Worm (Caenorhabditis elegans) whole organism, L4 larva: ENCODE results near the gene C30B5.2.

Experiments used
- Y48G9A.11 ChIP-seq: fragments of 200-800 bp; sonication (Bioruptor generic); IDR thresholded peaks from 2 replicates; pipeline ENCODE4 v1.3.6; 2022; ENCODE audit warnings: missing genetic modification reagents, missing genetic modification characterization, missing compliant biosample characterization
- ama-1 ChIP-seq: fragments of 150-350 bp; optimal IDR thresholded peaks from 2 replicates; lab custom pipeline; 2014; ENCODE audit warnings: inconsistent platforms, mixed read lengths
- ctbp-1 ChIP-seq: fragments of 200-800 bp; sonication (Bioruptor generic); IDR thresholded peaks from 2 replicates; pipeline ENCODE4 v1.3.6; 2022; ENCODE audit warnings: missing genetic modification reagents, missing genetic modification characterization, missing compliant biosample characterization
- dpl-1 ChIP-seq: fragments of 150-350 bp; optimal IDR thresholded peaks from 2 replicates; lab custom pipeline; 2014; ENCODE audit warnings: missing biosample characterization, missing genetic modification reagents, missing genetic modification characterization
- egl-27 ChIP-seq: sonication (generic microtip); optimal IDR thresholded peaks from 3 replicates; lab custom pipeline; 2017; ENCODE audit warnings: missing biosample characterization, missing genetic modification reagents, missing genetic modification characterization
- hif-1 ChIP-seq, 2 experiments: sonication (generic microtip); optimal IDR thresholded peaks; 2 replicates each; lab custom pipeline; 2016 to 2017; ENCODE audit warnings: missing compliant biosample characterization in 2 of 2, missing genetic modification characterization in 2 of 2, missing genetic modification reagents in 2 of 2, missing genotype in 2 of 2, mild to moderate bottlenecking in 1 of 2
- jun-1 ChIP-seq: fragments of 150-350 bp; optimal IDR thresholded peaks from 2 replicates; lab custom pipeline; 2014; ENCODE audit warnings: missing biosample characterization, missing genetic modification reagents, missing genetic modification characterization
- mes-2 ChIP-seq: sonication (generic microtip); optimal IDR thresholded peaks from 2 replicates; lab custom pipeline; 2016; ENCODE audit warnings: missing genotype, mild to moderate bottlenecking, missing genetic modification characterization, missing compliant biosample characterization; ENCODE audit not compliant: poor library complexity, severe bottlenecking
- mxl-3 ChIP-seq: fragments of 200-800 bp; sonication (Bioruptor generic); optimal IDR thresholded peaks from 2 replicates; lab custom pipeline; 2018; ENCODE audit warnings: mild to moderate bottlenecking, missing genetic modification characterization, missing compliant biosample characterization
- php-3 ChIP-seq: fragments of 200-800 bp; sonication (Bioruptor generic); IDR thresholded peaks from 2 replicates; pipeline ENCODE4 v1.3.6; 2022; ENCODE audit warnings: missing genetic modification reagents, missing genetic modification characterization, missing compliant biosample characterization
- unc-130 ChIP-seq: sonication (generic microtip); optimal IDR thresholded peaks from 2 replicates; lab custom pipeline; 2016; ENCODE audit warnings: missing genetic modification reagents, missing genetic modification characterization, missing compliant biosample characterization
- zag-1 ChIP-seq: fragments of 150-350 bp; optimal IDR thresholded peaks from 2 replicates; lab custom pipeline; 2014; ENCODE audit warnings: missing biosample characterization, missing genetic modification characterization

DNA sequence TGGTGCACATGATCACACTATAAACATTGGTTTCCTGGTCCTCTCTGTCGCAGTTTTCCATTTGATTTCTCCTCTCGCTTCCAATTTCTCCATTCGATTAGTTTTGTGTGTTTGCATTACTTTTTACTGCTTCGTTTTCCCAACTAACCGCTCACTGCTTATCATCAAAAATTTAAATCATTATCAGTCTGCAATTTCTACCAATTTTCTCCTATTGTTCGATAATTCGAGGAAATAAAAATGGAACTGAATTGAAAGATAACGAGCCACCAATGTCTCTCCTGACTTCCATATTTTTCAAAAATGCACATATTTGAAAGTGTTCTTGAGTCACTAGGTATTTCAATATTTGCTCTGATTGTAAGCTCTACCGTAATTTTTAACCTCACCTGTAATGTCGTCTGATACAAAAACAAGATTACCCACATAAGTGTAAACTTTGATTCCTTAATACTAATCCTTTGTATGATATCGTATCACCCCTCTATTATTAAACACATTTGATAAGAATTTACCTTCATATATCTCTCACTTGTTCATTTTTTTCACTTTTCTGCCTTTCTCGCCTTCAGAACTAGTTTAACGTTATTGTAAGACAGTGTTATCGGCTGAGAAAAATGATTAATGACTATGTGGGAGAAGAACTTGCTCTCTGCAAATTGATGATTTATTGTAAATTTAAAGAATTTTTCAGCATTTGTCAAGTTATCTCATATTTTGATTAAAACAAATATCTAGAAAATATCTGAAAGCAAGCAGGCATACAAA, 18.8 kb upstream of the C30B5.2 start:
- TF ChIP-seq zag-1 (no peak), ctbp-1 (GFP tag; lab: Robert Waterston, UW) (no peak), mes-2 (tag; lab: Kevin White, UChicago) (no peak), jun-1 (tag; lab: Kevin White, UChicago) (no peak), egl-27 (tag; lab: Kevin White, UChicago) (no peak), unc-130 (GFP tag; lab: Kevin White, UChicago) (no peak), ama-1 (no peak), dpl-1 (GFP tag; lab: Kevin White, UChicago) (no peak), php-3 (no peak), mxl-3 (GFP tag; lab: Kevin White, UChicago) (no peak), hif-1 (tag; optimal IDR thresholded peaks at IDR 0.05; lab: Kevin White, UChicago) (no peak), Y48G9A.11 (GFP tag; lab: Robert Waterston, UW) (no peak)
